Worm (Caenorhabditis elegans): ENCODE data around the gene trk-1.

DNA sequence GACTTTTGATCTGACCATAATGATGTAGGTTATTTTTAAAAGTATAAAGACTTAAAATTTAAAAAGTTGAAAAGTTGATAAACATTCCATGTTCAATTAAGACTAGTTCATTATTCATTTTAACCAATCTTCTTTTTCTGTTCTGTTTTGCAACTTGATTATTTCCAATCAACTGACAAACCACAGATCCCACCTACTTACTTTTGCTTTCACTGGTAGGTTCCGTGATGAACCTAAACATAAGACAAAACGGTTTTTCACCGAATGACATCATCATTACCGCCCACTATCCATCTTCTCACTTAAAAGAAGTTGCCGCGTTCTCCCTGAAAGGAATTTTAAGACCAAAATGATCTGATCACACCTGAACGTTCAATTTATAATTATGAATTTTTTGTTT, 21.1 kb downstream of the trk-1 start:
- TF ChIP-seq pqm-1 (tag; optimal IDR thresholded peaks at IDR 0.05): no peak
- no peak for TF ChIP-seq vab-15 (tag; optimal IDR thresholded peaks at IDR 0.05)
- no peak for TF ChIP-seq ama-1 (optimal IDR thresholded peaks at IDR 0.05)
- no peak for TF ChIP-seq fkh-4 (tag; optimal IDR thresholded peaks at IDR 0.05; ENCODE audit: borderline replicate concordance)
- no peak for TF ChIP-seq zag-1 (tag; optimal IDR thresholded peaks at IDR 0.05)

All from whole organism, L1 larva.